Worm (Caenorhabditis elegans) whole organism, L1 larva: ENCODE measurements around the gene F18E3.11.

Experiments used
- C16A3.4 ChIP-seq: fragments of 150-350 bp; optimal IDR thresholded peaks from 2 replicates; lab custom pipeline; 2014; ENCODE audit warnings: missing biosample characterization, missing genetic modification characterization
- aly-2 ChIP-seq: fragments of 150-350 bp; optimal IDR thresholded peaks from 2 replicates; lab custom pipeline; 2014; ENCODE audit warnings: missing biosample characterization, missing genetic modification characterization
- blmp-1 ChIP-seq: fragments of 150-350 bp; optimal IDR thresholded peaks from 2 replicates; lab custom pipeline; 2014; ENCODE audit warnings: missing biosample characterization, missing genetic modification characterization
- ceh-8 ChIP-seq: fragments of 200-800 bp; sonication (Bioruptor generic); optimal IDR thresholded peaks from 2 replicates; lab custom pipeline; 2018; ENCODE audit warnings: mild to moderate bottlenecking, missing genetic modification characterization, moderate library complexity, missing compliant biosample characterization
- ceh-90 ChIP-seq: sonication (generic microtip); optimal IDR thresholded peaks from 2 replicates; lab custom pipeline; 2016; ENCODE audit warnings: missing genetic modification characterization, missing compliant biosample characterization
- dpl-1 ChIP-seq, 3 experiments: fragments of 150-350 bp in 2 of 3; sonication (generic microtip) in 1 of 3; optimal IDR thresholded peaks; 2 replicates each; lab custom pipeline; 2014 to 2017; ENCODE audit warnings: missing biosample characterization in 3 of 3, missing genetic modification characterization in 3 of 3, missing genetic modification reagents in 3 of 3
- dsc-1 ChIP-seq: sonication (generic microtip); optimal IDR thresholded peaks from 2 replicates; lab custom pipeline; 2016; ENCODE audit warnings: mild to moderate bottlenecking, missing genetic modification characterization, missing compliant biosample characterization
- efl-1 ChIP-seq, 4 experiments: fragments of 150-350 bp; optimal IDR thresholded peaks in 3 of 4; peaks in 1 of 4; 1 replicate in 1 of 4; 2 replicates in 3 of 4; lab custom pipeline; 2014; ENCODE audit warnings: missing biosample characterization in 2 of 4, missing genetic modification characterization in 2 of 4, missing genetic modification reagents in 2 of 4
- efl-3 ChIP-seq: fragments of 200-800 bp; sonication (Bioruptor generic); optimal IDR thresholded peaks from 2 replicates; lab custom pipeline; 2018; ENCODE audit warnings: mild to moderate bottlenecking, missing genetic modification characterization, missing compliant biosample characterization
- egl-13 ChIP-seq: sonication (generic microtip); optimal IDR thresholded peaks from 2 replicates; lab custom pipeline; 2016; ENCODE audit warnings: missing genotype, missing genetic modification reagents, missing genetic modification characterization, missing compliant biosample characterization
- elt-2 ChIP-seq: sonication (generic microtip); optimal IDR thresholded peaks from 2 replicates; lab custom pipeline; 2016; ENCODE audit warnings: missing genetic modification characterization, mild to moderate bottlenecking, inconsistent platforms, missing compliant biosample characterization, missing genetic modification reagents
- fkh-10 ChIP-seq: sonication (generic microtip); optimal IDR thresholded peaks from 2 replicates; lab custom pipeline; 2017; ENCODE audit warnings: missing biosample characterization, missing genetic modification reagents, missing genetic modification characterization
- fkh-8 ChIP-seq: sonication (generic microtip); optimal IDR thresholded peaks from 2 replicates; lab custom pipeline; 2016; ENCODE audit warnings: mild to moderate bottlenecking, missing genetic modification characterization, missing compliant biosample characterization
- hlh-4 ChIP-seq: sonication (generic microtip); optimal IDR thresholded peaks from 2 replicates; lab custom pipeline; 2016; ENCODE audit warnings: mild to moderate bottlenecking, missing genetic modification characterization, missing compliant biosample characterization
- jun-1 ChIP-seq: fragments of 150-350 bp; optimal IDR thresholded peaks from 2 replicates; lab custom pipeline; 2014; ENCODE audit warnings: missing biosample characterization, missing genetic modification reagents, missing genetic modification characterization
- lin-13 ChIP-seq: fragments of 150-350 bp; optimal IDR thresholded peaks from 2 replicates; lab custom pipeline; 2014; ENCODE audit warnings: missing biosample characterization, missing genetic modification reagents, missing genetic modification characterization
- lin-39 ChIP-seq: fragments of 150-350 bp; optimal IDR thresholded peaks from 2 replicates; lab custom pipeline; 2014; ENCODE audit warnings: missing biosample characterization, missing genetic modification reagents, missing genetic modification characterization
- lir-3 ChIP-seq: sonication (generic microtip); optimal IDR thresholded peaks from 2 replicates; lab custom pipeline; 2016; ENCODE audit warnings: mild to moderate bottlenecking, missing genetic modification characterization, moderate library complexity, missing compliant biosample characterization; ENCODE audit not compliant: poor library complexity
- lsy-2 ChIP-seq, 2 experiments: fragments of 150-350 bp; optimal IDR thresholded peaks; 2 replicates each; lab custom pipeline; 2014; ENCODE audit warnings: missing biosample characterization in 2 of 2, missing genetic modification characterization in 2 of 2
- mab-9 ChIP-seq: fragments of 200-800 bp; sonication (Bioruptor generic); IDR thresholded peaks from 2 replicates; pipeline ENCODE4 v1.3.6; 2022; ENCODE audit warnings: missing genetic modification reagents, missing genetic modification characterization, missing compliant biosample characterization
- nhr-20 ChIP-seq: sonication (generic microtip); optimal IDR thresholded peaks from 2 replicates; lab custom pipeline; 2016; ENCODE audit warnings: mild to moderate bottlenecking, missing genetic modification characterization, missing compliant biosample characterization
- nhr-237 ChIP-seq: fragments of 150-350 bp; optimal IDR thresholded peaks from 2 replicates; lab custom pipeline; 2014; ENCODE audit warnings: missing biosample characterization, missing genetic modification characterization
- nhr-47 ChIP-seq: sonication (generic microtip); optimal IDR thresholded peaks from 2 replicates; lab custom pipeline; 2016; ENCODE audit warnings: mild to moderate bottlenecking, missing genetic modification characterization, moderate library complexity, missing compliant biosample characterization
- nhr-71 ChIP-seq: sonication (generic microtip); optimal IDR thresholded peaks from 2 replicates; lab custom pipeline; 2016; ENCODE audit warnings: mild to moderate bottlenecking, missing genetic modification characterization, moderate library complexity, missing compliant biosample characterization
- nhr-76 ChIP-seq: sonication (generic microtip); optimal IDR thresholded peaks from 2 replicates; lab custom pipeline; 2017; ENCODE audit warnings: missing biosample characterization, missing genetic modification characterization
- nhr-84 ChIP-seq: sonication (generic microtip); optimal IDR thresholded peaks from 2 replicates; lab custom pipeline; 2017; ENCODE audit warnings: missing biosample characterization, missing genetic modification characterization
- nhr-85 ChIP-seq: sonication (generic microtip); peaks from one replicate; lab custom pipeline; 2016; ENCODE audit warnings: missing genetic modification characterization, inconsistent platforms, missing compliant biosample characterization
- nhr-90 ChIP-seq: sonication (generic microtip); optimal IDR thresholded peaks from 2 replicates; lab custom pipeline; 2016; ENCODE audit warnings: mild to moderate bottlenecking, missing genetic modification characterization, missing compliant biosample characterization; ENCODE audit not compliant: poor library complexity
- pag-3 ChIP-seq: sonication (generic microtip); optimal IDR thresholded peaks from 2 replicates; lab custom pipeline; 2017; ENCODE audit warnings: missing genetic modification characterization, mild to moderate bottlenecking, missing compliant biosample characterization, antibody characterized with exemption, borderline replicate concordance; ENCODE audit not compliant: insufficient read depth
- pqm-1 ChIP-seq: sonication (generic microtip); optimal IDR thresholded peaks from 3 replicates; lab custom pipeline; 2017; ENCODE audit warnings: missing biosample characterization, missing genetic modification characterization
- snpc-4 ChIP-seq: fragments of 150-350 bp; optimal IDR thresholded peaks from 2 replicates; lab custom pipeline; 2014; ENCODE audit warnings: missing biosample characterization, missing genetic modification characterization
- sox-4 ChIP-seq: sonication (generic microtip); optimal IDR thresholded peaks from 2 replicates; lab custom pipeline; 2016; ENCODE audit warnings: missing genetic modification characterization, missing compliant biosample characterization
- swsn-7 ChIP-seq: sonication (generic microtip); optimal IDR thresholded peaks from 2 replicates; lab custom pipeline; 2016; ENCODE audit warnings: missing genetic modification characterization, missing compliant biosample characterization
- tbx-2 ChIP-seq: sonication (generic microtip); optimal IDR thresholded peaks from 2 replicates; lab custom pipeline; 2016; ENCODE audit warnings: missing genetic modification characterization, missing compliant biosample characterization
- tlp-1 ChIP-seq: fragments of 150-350 bp; optimal IDR thresholded peaks from 2 replicates; lab custom pipeline; 2014; ENCODE audit warnings: missing biosample characterization, missing genetic modification characterization
- unc-30 ChIP-seq: sonication (generic microtip); optimal IDR thresholded peaks from 2 replicates; lab custom pipeline; 2017; ENCODE audit warnings: missing biosample characterization, missing genetic modification characterization
- zag-1 ChIP-seq: fragments of 150-350 bp; optimal IDR thresholded peaks from 2 replicates; lab custom pipeline; 2014; ENCODE audit warnings: missing biosample characterization, missing genetic modification characterization
- ztf-11 ChIP-seq, 2 experiments: sonication (generic microtip); optimal IDR thresholded peaks; 2 replicates each; lab custom pipeline; 2016 to 2017; ENCODE audit warnings: missing genetic modification characterization in 2 of 2, missing biosample characterization in 1 of 2, missing compliant biosample characterization in 1 of 2
- ztf-4 ChIP-seq: fragments of 150-350 bp; optimal IDR thresholded peaks from 2 replicates; lab custom pipeline; 2014; ENCODE audit warnings: missing biosample characterization, missing genetic modification characterization

Gene F18E3.11

DNA sequence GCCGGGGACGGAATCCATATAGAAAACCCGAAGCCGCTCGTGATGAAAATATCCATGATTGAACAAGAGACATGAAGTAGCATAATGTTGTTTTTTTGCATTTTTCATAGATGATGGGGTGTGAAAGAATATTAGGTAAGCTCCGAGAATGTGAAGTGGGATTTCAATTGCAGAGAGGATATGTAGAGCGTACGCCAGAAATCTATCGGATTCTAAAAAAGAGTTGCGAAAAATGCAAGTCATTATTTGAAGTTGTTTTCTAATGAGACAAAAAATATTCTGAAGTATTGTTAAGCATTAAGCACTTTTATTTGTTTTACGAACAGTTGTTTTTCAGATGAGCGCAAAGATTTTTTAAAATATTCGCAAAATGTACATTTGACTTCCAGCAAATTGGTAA is 11.1 kb downstream of the F18E3.11 start, which contains the start of gene F18E3.10:
F18E3.10 (minus strand) TSS at position 101 of the 400 bp plus-strand sequence.
- TF ChIP-seq lin-13 (GFP tag; lab: Kevin White, UChicago): no peak
- no peak for TF ChIP-seq pag-3 (tag; lab: Kevin White, UChicago)
- TF ChIP-seq nhr-20 (tag; lab: Kevin White, UChicago): no peak
- TF ChIP-seq jun-1 (tag; lab: Kevin White, UChicago): no peak
- TF ChIP-seq blmp-1: no peak
- TF ChIP-seq nhr-90 (tag; lab: Kevin White, UChicago): no peak
- no peak for TF ChIP-seq efl-1 (optimal IDR thresholded peaks at IDR 0.05; lab: Kevin White, UChicago)
- no peak for TF ChIP-seq efl-1 (GFP tag; optimal IDR thresholded peaks at IDR 0.05 in 1 of 2; lab: Kevin White, UChicago)
- TF ChIP-seq nhr-47 (tag; lab: Kevin White, UChicago): no peak
- no peak for TF ChIP-seq nhr-76 (tag; lab: Kevin White, UChicago)
- TF ChIP-seq ceh-8 (GFP tag; lab: Kevin White, UChicago): no peak
- no peak for TF ChIP-seq snpc-4 (tag; lab: Kevin White, UChicago)
- no peak for TF ChIP-seq dpl-1 (GFP tag; optimal IDR thresholded peaks at IDR 0.05; lab: Kevin White, UChicago)
- no peak for TF ChIP-seq fkh-10 (GFP tag; lab: Kevin White, UChicago)
- no peak for TF ChIP-seq ztf-11 (tag; optimal IDR thresholded peaks at IDR 0.05; lab: Kevin White, UChicago)

DNA sequence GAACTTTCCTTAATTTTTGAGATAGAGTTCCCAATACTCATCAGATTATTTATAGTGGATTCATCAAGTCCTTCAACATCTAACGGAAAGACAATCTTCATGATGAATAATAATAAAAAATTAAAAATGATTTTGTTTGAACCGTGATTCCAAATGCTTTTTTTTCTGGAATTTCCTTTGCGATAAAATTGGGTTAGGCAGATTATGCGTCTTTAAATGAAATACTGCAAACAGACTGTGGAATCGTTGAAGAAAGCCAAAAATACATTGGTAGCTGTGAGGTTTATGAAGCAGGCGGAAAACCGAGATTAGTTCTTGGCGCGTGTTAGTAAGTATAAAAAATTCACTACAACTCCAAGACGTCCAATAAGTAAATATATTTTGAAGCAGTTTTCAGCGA is 13.3 kb downstream of the F18E3.11 start, which contains the start of gene srw-68:
srw-68 (minus strand) TSS at position 101 of the 400 bp plus-strand sequence.
- TF ChIP-seq nhr-20 (tag; lab: Kevin White, UChicago) (no peak), dsc-1 (tag; lab: Kevin White, UChicago) (no peak), aly-2 (no peak), fkh-8 (tag; lab: Kevin White, UChicago) (no peak), nhr-71 (no peak), C16A3.4 (tag; lab: Kevin White, UChicago) (no peak), mab-9 (GFP tag; lab: Robert Waterston, UW) (no peak), pag-3 (tag; lab: Kevin White, UChicago) (no peak), efl-1 (optimal IDR thresholded peaks at IDR 0.05; lab: Kevin White, UChicago) (no peak), efl-1 (GFP tag; optimal IDR thresholded peaks at IDR 0.05 in 1 of 2; lab: Kevin White, UChicago) (no peak), nhr-237 (tag; lab: Kevin White, UChicago) (no peak), swsn-7 (tag; lab: Kevin White, UChicago) (no peak), nhr-85 (tag; lab: Kevin White, UChicago) (no peak), lin-39 (tag; lab: Kevin White, UChicago) (no peak), hlh-4 (no peak), nhr-84 (tag; lab: Kevin White, UChicago) (no peak), fkh-10 (GFP tag; lab: Kevin White, UChicago) (no peak), tbx-2 (tag; lab: Kevin White, UChicago) (no peak), tlp-1 (no peak)
- TF ChIP-seq, all 84 proteins: peak for 0

DNA sequence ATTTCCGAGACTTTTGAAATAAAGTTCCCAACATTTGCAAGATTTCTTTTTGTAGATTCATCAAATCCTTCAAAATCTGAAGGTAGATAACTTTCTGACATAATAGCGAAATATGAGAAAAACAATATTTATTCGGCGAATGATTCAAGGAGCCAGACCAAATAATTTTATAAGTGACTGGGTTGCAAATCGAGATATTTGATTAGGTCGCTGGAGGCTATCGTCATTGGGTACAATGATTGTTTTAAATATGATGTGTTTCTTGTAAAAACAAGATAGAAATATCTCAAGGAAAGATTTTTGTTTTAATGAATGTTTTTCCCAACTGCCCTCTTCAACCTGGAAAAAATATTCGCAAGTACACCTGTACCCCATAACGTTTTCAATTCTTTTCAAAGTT is 15.6 kb downstream of the F18E3.11 start, which contains the start of gene srw-69:
srw-69 (minus strand) TSS at position 101 of the 400 bp plus-strand sequence.
- TF ChIP-seq blmp-1: no peak
- no peak for TF ChIP-seq pqm-1 (tag; lab: Kevin White, UChicago)
- TF ChIP-seq nhr-76 (tag; lab: Kevin White, UChicago): no peak
- TF ChIP-seq unc-30 (tag; lab: Kevin White, UChicago): no peak
- TF ChIP-seq nhr-20 (tag; lab: Kevin White, UChicago): no peak
- TF ChIP-seq ztf-4 (tag; lab: Kevin White, UChicago): no peak
- no peak for TF ChIP-seq efl-3 (GFP tag; lab: Kevin White, UChicago)
- no peak for TF ChIP-seq lir-3
- no peak for TF ChIP-seq sox-4
- no peak for TF ChIP-seq egl-13 (tag; lab: Kevin White, UChicago)
- no peak for TF ChIP-seq fkh-10 (GFP tag; lab: Kevin White, UChicago)
- TF ChIP-seq elt-2 (tag; lab: Kevin White, UChicago): no peak
- TF ChIP-seq swsn-7 (tag; lab: Kevin White, UChicago): no peak
- no peak for TF ChIP-seq lsy-2 (tag; optimal IDR thresholded peaks at IDR 0.05; lab: Kevin White, UChicago)
- TF ChIP-seq lin-39 (tag; lab: Kevin White, UChicago): no peak
- TF ChIP-seq ceh-90 (tag; lab: Kevin White, UChicago): no peak
- no peak for TF ChIP-seq zag-1
